Fruit fly (Drosophila melanogaster): ENCODE data around the gene Pburs.

Pburs gene

DNA sequence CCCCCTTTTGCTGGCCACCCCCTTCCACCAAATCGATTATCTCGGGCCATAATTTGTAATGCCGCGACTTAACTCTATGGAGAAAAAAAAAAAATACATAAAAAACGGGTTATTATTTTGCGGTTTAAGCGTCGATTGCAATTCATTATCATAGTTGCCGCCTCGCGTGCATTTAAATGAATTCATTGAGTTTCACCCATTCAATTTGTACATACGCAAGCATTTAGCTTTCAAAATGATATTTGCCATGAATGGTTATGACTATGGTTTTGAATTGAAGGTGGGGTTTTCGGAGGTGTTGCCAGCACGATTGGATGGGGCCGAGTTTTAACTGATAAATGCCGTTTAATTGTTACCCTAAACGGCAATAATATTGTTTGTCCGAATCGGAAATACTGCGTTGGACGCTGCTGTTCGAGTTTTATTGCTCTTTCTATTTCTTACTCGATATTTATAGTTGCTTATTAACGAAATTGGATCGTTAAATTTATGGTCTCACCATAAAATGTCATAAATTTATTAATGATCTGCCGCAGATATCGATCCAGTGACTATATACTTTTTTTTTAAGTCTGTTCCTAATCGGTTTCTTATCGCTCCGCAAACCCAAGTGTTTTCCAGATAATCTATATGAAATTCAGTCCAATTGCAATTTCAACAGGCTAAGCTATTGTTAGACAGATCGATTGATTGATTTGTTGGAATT lies 12.2 kb downstream of the Pburs start (continued):
- TF ChIP-seq pb (GFP tag; optimal IDR thresholded peaks at IDR 0.05) (no peak), NFAT (GFP tag; IDR thresholded peaks at IDR 0.05) (no peak), Bdp1 (GFP tag; optimal IDR thresholded peaks at IDR 0.05) (no peak), sd (tag; optimal IDR thresholded peaks at IDR 0.05) (peak; percentile 51), abd-A (tag; optimal IDR thresholded peaks at IDR 0.05) (no peak), Stat92E (GFP tag; optimal IDR thresholded peaks at IDR 0.05) (no peak), CG13296 (GFP tag; optimal IDR thresholded peaks at IDR 0.05) (peak; percentile 19), CG1792 (GFP tag; optimal IDR thresholded peaks at IDR 0.05) (no peak), CG4730 (GFP tag; IDR thresholded peaks at IDR 0.05) (no peak), hkb (optimal IDR thresholded peaks at IDR 0.05) (no peak), hkb (GFP tag; IDR thresholded peaks at IDR 0.05) (no peak), grn (GFP tag; optimal IDR thresholded peaks at IDR 0.05) (peak; percentile 4), Bteb2 (GFP tag; optimal IDR thresholded peaks at IDR 0.05) (no peak), CG12155 (GFP tag; optimal IDR thresholded peaks at IDR 0.05) (no peak), BEAF-32 (GFP tag; optimal IDR thresholded peaks at IDR 0.05) (no peak), CG12236 (GFP tag; optimal IDR thresholded peaks at IDR 0.05) (no peak), sqz (GFP tag; optimal IDR thresholded peaks at IDR 0.05) (no peak), CG7271 (tag; optimal IDR thresholded peaks at IDR 0.05) (no peak), CTCF (GFP tag; optimal IDR thresholded peaks at IDR 0.05) (peak; percentile 13), jing (GFP tag; optimal IDR thresholded peaks at IDR 0.05) (no peak), CG5180 (GFP tag; optimal IDR thresholded peaks at IDR 0.05) (no peak), sisA (GFP tag; IDR thresholded peaks at IDR 0.05) (no peak), hbn (GFP tag; IDR thresholded peaks at IDR 0.05; ENCODE audit: partially characterized antibody) (no peak), sens (GFP tag) (peak; percentile 70), bcd (GFP tag; optimal IDR thresholded peaks at IDR 0.05) (no peak), CG7963 (GFP tag; IDR thresholded peaks at IDR 0.05; ENCODE audit: partially characterized antibody) (no peak), MESR4 (GFP tag; optimal IDR thresholded peaks at IDR 0.05) (no peak), CG2678 (tag; optimal IDR thresholded peaks at IDR 0.05) (peak; percentile 69), CG3281 (GFP tag; optimal IDR thresholded peaks at IDR 0.05) (peak; percentile 14), Neu2 (GFP tag; optimal IDR thresholded peaks at IDR 0.05; ENCODE audit: borderline replicate concordance) (no peak)

DNA sequence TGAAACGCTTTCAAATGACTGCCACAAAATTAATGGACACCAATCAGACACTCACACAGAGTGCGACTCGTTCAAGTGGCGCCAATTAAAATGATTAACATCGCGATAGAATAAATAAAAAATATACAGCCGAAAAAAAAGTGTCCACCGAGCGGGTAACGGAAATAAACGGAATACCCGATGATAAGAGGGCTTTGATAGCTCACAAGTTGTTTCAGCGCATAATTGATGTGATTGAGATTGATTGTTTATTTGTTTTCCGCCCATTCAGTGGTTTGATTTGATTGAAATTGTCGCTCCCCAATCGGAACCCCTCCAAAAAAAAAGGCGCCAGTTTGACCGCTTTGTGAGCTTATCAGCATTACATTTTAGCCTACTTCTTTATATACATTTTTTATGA lies 13.6 kb downstream of the Pburs start:
- TF ChIP-seq YL-1 (GFP tag; optimal IDR thresholded peaks at IDR 0.05) (no peak), Antp (GFP tag; optimal IDR thresholded peaks at IDR 0.05) (no peak), CG11247 (GFP tag; IDR thresholded peaks at IDR 0.05) (no peak), da (GFP tag; optimal IDR thresholded peaks at IDR 0.05) (no peak), Meics (GFP tag; optimal IDR thresholded peaks at IDR 0.05) (no peak), nom (GFP tag; optimal IDR thresholded peaks at IDR 0.05) (no peak), Eip74EF (GFP tag; optimal IDR thresholded peaks at IDR 0.05) (peak in 1 of 2 experiments; percentile 40), CG32772 (GFP tag; IDR thresholded peaks at IDR 0.05) (no peak), CG17385 (GFP tag; optimal IDR thresholded peaks at IDR 0.05) (peak; percentile 12), tgo (GFP tag; IDR thresholded peaks at IDR 0.05) (no peak), CG2875 (GFP tag; optimal IDR thresholded peaks at IDR 0.05) (no peak), vnd (GFP tag; IDR thresholded peaks at IDR 0.05; ENCODE audit: partially characterized antibody) (0 out of 3 replicates have a peak, but pooled peaks have one; percentile 30), CG3847 (GFP tag; IDR thresholded peaks at IDR 0.05) (no peak), CG17361 (GFP tag; IDR thresholded peaks at IDR 0.05) (no peak), stc (GFP tag; IDR thresholded peaks at IDR 0.05) (no peak), tio (GFP tag; optimal IDR thresholded peaks at IDR 0.05) (no peak), CG6813 (GFP tag; optimal IDR thresholded peaks at IDR 0.05) (peak; percentile 16), Ravus (GFP tag; IDR thresholded peaks at IDR 0.05) (no peak), CG34422 (GFP tag; IDR thresholded peaks at IDR 0.05) (no peak), gcm2 (GFP tag; optimal IDR thresholded peaks at IDR 0.05) (no peak), Side (GFP tag; optimal IDR thresholded peaks at IDR 0.05) (no peak), CG8388 (GFP tag; optimal IDR thresholded peaks at IDR 0.05) (no peak)
